Worm (Caenorhabditis elegans): ENCODE data around the gene lad-2.

- TF ChIP-seq D1046.2 (GFP tag; IDR thresholded peaks at IDR 0.05) (no peak), nhr-237 (tag; optimal IDR thresholded peaks at IDR 0.05) (no peak), snpc-4 (tag; optimal IDR thresholded peaks at IDR 0.05) (no peak), nhr-41 (GFP tag; IDR thresholded peaks at IDR 0.05) (no peak), nhr-28 (tag; optimal IDR thresholded peaks at IDR 0.05) (no peak), lsy-2 (tag; optimal IDR thresholded peaks at IDR 0.05) (no peak), pha-4 (GFP tag; IDR thresholded peaks at IDR 0.05) (no peak), pha-4 (tag; optimal IDR thresholded peaks at IDR 0.05) (no peak), lin-38 (GFP tag; IDR thresholded peaks at IDR 0.05) (no peak), R02D3.7 (tag; optimal IDR thresholded peaks at IDR 0.05) (no peak)
Measured at ce11 chrIV:2995372-2995771, 17.1 kb upstream of the lad-2 start, which contains the start of gene Y54G2A.26.
